Worm (Caenorhabditis elegans) whole organism, midembryonic: Measurements from ENCODE around the gene F53F1.4.

Experiments
- cog-1 ChIP-seq: sonication (generic microtip); optimal IDR thresholded peaks from 2 replicates; lab custom pipeline; 2016; ENCODE audit warnings: missing genetic modification characterization, missing compliant biosample characterization
- ref-1 ChIP-seq: fragments of 200-800 bp; sonication (Bioruptor generic); conservative IDR thresholded peaks from 2 replicates; pipeline ENCODE4 v1.3.6; 2022; ENCODE audit warnings: missing genetic modification reagents, missing genetic modification characterization, missing compliant biosample characterization
- ztf-23 ChIP-seq: fragments of 200-800 bp; sonication (Bioruptor generic); IDR thresholded peaks from 2 replicates; pipeline ENCODE4 v1.3.6; 2022; ENCODE audit warnings: missing genetic modification reagents, missing genetic modification characterization, missing compliant biosample characterization

DNA sequence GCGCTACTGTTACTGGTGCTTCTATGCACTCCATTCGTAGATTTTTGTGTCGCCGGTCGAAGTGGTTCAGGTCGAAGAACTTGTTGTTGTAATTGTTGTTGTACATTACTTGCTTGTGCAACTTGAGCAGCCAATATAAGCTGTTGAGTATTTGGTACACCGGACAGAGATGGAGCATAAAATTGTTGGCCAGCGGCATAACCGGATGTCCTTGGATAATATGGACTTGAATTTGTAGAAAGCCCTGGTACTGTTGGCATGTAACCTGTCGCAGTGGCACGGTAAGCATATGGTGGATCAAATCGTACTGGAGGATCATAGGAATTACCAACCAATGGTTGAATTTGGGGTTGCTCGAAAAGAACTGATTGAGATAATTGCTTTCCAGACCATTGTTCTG, 21.9 kb upstream of the F53F1.4 start:
- no peak for TF ChIP-seq ztf-23 (GFP tag; lab: Robert Waterston, UW)
- TF ChIP-seq ref-1 (GFP tag; lab: Robert Waterston, UW) = no peak
- no peak for TF ChIP-seq cog-1 (tag; lab: Kevin White, UChicago)
